Worm (Caenorhabditis elegans) whole organism, L1 larva: ENCODE results near the gene K11E4.1.

Source experiments
- C04F5.9 ChIP-seq: sonication (generic microtip); optimal IDR thresholded peaks from 2 replicates; lab custom pipeline; 2016; ENCODE audit warnings: missing genetic modification characterization, missing compliant biosample characterization
- C34B4.2 ChIP-seq: sonication (generic microtip); optimal IDR thresholded peaks from 2 replicates; lab custom pipeline; 2017; ENCODE audit warnings: mild to moderate bottlenecking, missing genetic modification characterization, missing compliant biosample characterization
- aha-1 ChIP-seq: fragments of 150-350 bp; optimal IDR thresholded peaks from 2 replicates; lab custom pipeline; 2014; ENCODE audit warnings: missing biosample characterization, missing genetic modification characterization
- aly-2 ChIP-seq: fragments of 150-350 bp; optimal IDR thresholded peaks from 2 replicates; lab custom pipeline; 2014; ENCODE audit warnings: missing biosample characterization, missing genetic modification characterization
- ama-1 ChIP-seq: fragments of 150-350 bp; optimal IDR thresholded peaks from 2 replicates; lab custom pipeline; 2014
- ceh-90 ChIP-seq: sonication (generic microtip); optimal IDR thresholded peaks from 2 replicates; lab custom pipeline; 2016; ENCODE audit warnings: missing genetic modification characterization, missing compliant biosample characterization
- dpl-1 ChIP-seq, 3 experiments: fragments of 150-350 bp in 2 of 3; sonication (generic microtip) in 1 of 3; optimal IDR thresholded peaks; 2 replicates each; lab custom pipeline; 2014 to 2017; ENCODE audit warnings: missing biosample characterization in 3 of 3, missing genetic modification characterization in 3 of 3, missing genetic modification reagents in 3 of 3
- dsc-1 ChIP-seq: sonication (generic microtip); optimal IDR thresholded peaks from 2 replicates; lab custom pipeline; 2016; ENCODE audit warnings: mild to moderate bottlenecking, missing genetic modification characterization, missing compliant biosample characterization
- efl-3 ChIP-seq: fragments of 200-800 bp; sonication (Bioruptor generic); optimal IDR thresholded peaks from 2 replicates; lab custom pipeline; 2018; ENCODE audit warnings: mild to moderate bottlenecking, missing genetic modification characterization, missing compliant biosample characterization
- egl-27 ChIP-seq, 2 experiments: fragments of 150-350 bp in 1 of 2; sonication (generic microtip); optimal IDR thresholded peaks; 3 replicates each; lab custom pipeline; 2017 to 2018; ENCODE audit warnings: missing biosample characterization in 2 of 2, missing genetic modification characterization in 2 of 2, missing genetic modification reagents in 2 of 2
- elt-2 ChIP-seq: sonication (generic microtip); optimal IDR thresholded peaks from 2 replicates; lab custom pipeline; 2016; ENCODE audit warnings: missing genetic modification characterization, mild to moderate bottlenecking, inconsistent platforms, missing compliant biosample characterization, missing genetic modification reagents
- ets-5 ChIP-seq: fragments of 200-800 bp; sonication (Bioruptor generic); IDR thresholded peaks from 2 replicates; pipeline ENCODE4 v1.3.6; 2022; ENCODE audit warnings: missing genetic modification characterization, missing compliant biosample characterization
- fkh-10 ChIP-seq: sonication (generic microtip); optimal IDR thresholded peaks from 2 replicates; lab custom pipeline; 2017; ENCODE audit warnings: missing biosample characterization, missing genetic modification reagents, missing genetic modification characterization
- fos-1 ChIP-seq: fragments of 150-350 bp; optimal IDR thresholded peaks from 2 replicates; lab custom pipeline; 2014; ENCODE audit warnings: missing biosample characterization, missing genetic modification characterization
- hlh-17 ChIP-seq: fragments of 200-800 bp; sonication (Bioruptor generic); optimal IDR thresholded peaks from 2 replicates; lab custom pipeline; 2018; ENCODE audit warnings: missing genetic modification characterization, mild to moderate bottlenecking, missing compliant biosample characterization, moderate library complexity, borderline replicate concordance
- hlh-4 ChIP-seq: sonication (generic microtip); optimal IDR thresholded peaks from 2 replicates; lab custom pipeline; 2016; ENCODE audit warnings: mild to moderate bottlenecking, missing genetic modification characterization, missing compliant biosample characterization
- hpl-2 ChIP-seq: fragments of 150-350 bp; optimal IDR thresholded peaks from 2 replicates; lab custom pipeline; 2014; ENCODE audit warnings: missing biosample characterization, missing genetic modification reagents, missing genetic modification characterization
- irx-1 ChIP-seq: sonication (generic microtip); optimal IDR thresholded peaks from 2 replicates; lab custom pipeline; 2016; ENCODE audit warnings: missing genetic modification characterization, missing compliant biosample characterization
- isw-1 ChIP-seq: fragments of 200-800 bp; sonication (Bioruptor generic); IDR thresholded peaks from 2 replicates; pipeline ENCODE4 v1.3.6; 2022; ENCODE audit warnings: missing genetic modification characterization, missing compliant biosample characterization
- jun-1 ChIP-seq: fragments of 150-350 bp; optimal IDR thresholded peaks from 2 replicates; lab custom pipeline; 2014; ENCODE audit warnings: missing biosample characterization, missing genetic modification reagents, missing genetic modification characterization
- lin-13 ChIP-seq: fragments of 150-350 bp; optimal IDR thresholded peaks from 2 replicates; lab custom pipeline; 2014; ENCODE audit warnings: missing biosample characterization, missing genetic modification reagents, missing genetic modification characterization
- lin-35 ChIP-seq, 2 experiments: fragments of 150-350 bp; optimal IDR thresholded peaks; 2 replicates each; lab custom pipeline; 2014; ENCODE audit warnings: missing biosample characterization in 2 of 2, missing genetic modification characterization in 2 of 2, missing genetic modification reagents in 2 of 2
- lin-39 ChIP-seq: fragments of 150-350 bp; optimal IDR thresholded peaks from 2 replicates; lab custom pipeline; 2014; ENCODE audit warnings: missing biosample characterization, missing genetic modification reagents, missing genetic modification characterization
- lir-3 ChIP-seq: sonication (generic microtip); optimal IDR thresholded peaks from 2 replicates; lab custom pipeline; 2016; ENCODE audit warnings: mild to moderate bottlenecking, missing genetic modification characterization, moderate library complexity, missing compliant biosample characterization; ENCODE audit not compliant: poor library complexity
- mab-9 ChIP-seq: fragments of 200-800 bp; sonication (Bioruptor generic); IDR thresholded peaks from 2 replicates; pipeline ENCODE4 v1.3.6; 2022; ENCODE audit warnings: missing genetic modification reagents, missing genetic modification characterization, missing compliant biosample characterization
- mdl-1 ChIP-seq, 2 experiments: fragments of 150-350 bp; optimal IDR thresholded peaks; 2 replicates each; lab custom pipeline; 2014 to 2017; ENCODE audit warnings: missing biosample characterization in 2 of 2, missing genetic modification characterization in 2 of 2, inconsistent platforms in 1 of 2
- mep-1 ChIP-seq: fragments of 150-350 bp; optimal IDR thresholded peaks from 2 replicates; lab custom pipeline; 2014; ENCODE audit warnings: missing biosample characterization, missing genetic modification characterization
- nhr-19 ChIP-seq: fragments of 200-800 bp; sonication (Bioruptor generic); conservative IDR thresholded peaks from 2 replicates; pipeline ENCODE4 v1.3.6; 2022; ENCODE audit warnings: missing genetic modification characterization, missing compliant biosample characterization
- nhr-20 ChIP-seq: sonication (generic microtip); optimal IDR thresholded peaks from 2 replicates; lab custom pipeline; 2016; ENCODE audit warnings: mild to moderate bottlenecking, missing genetic modification characterization, missing compliant biosample characterization
- nhr-237 ChIP-seq: fragments of 150-350 bp; optimal IDR thresholded peaks from 2 replicates; lab custom pipeline; 2014; ENCODE audit warnings: missing biosample characterization, missing genetic modification characterization
- nhr-28 ChIP-seq: fragments of 150-350 bp; optimal IDR thresholded peaks from 2 replicates; lab custom pipeline; 2014; ENCODE audit warnings: missing biosample characterization, missing genetic modification characterization
- nhr-71 ChIP-seq: sonication (generic microtip); optimal IDR thresholded peaks from 2 replicates; lab custom pipeline; 2016; ENCODE audit warnings: mild to moderate bottlenecking, missing genetic modification characterization, moderate library complexity, missing compliant biosample characterization
- nhr-76 ChIP-seq: sonication (generic microtip); optimal IDR thresholded peaks from 2 replicates; lab custom pipeline; 2017; ENCODE audit warnings: missing biosample characterization, missing genetic modification characterization
- nhr-77 ChIP-seq: fragments of 150-350 bp; optimal IDR thresholded peaks from 2 replicates; lab custom pipeline; 2014; ENCODE audit warnings: missing biosample characterization, missing genetic modification characterization
- nhr-84 ChIP-seq: sonication (generic microtip); optimal IDR thresholded peaks from 2 replicates; lab custom pipeline; 2017; ENCODE audit warnings: missing biosample characterization, missing genetic modification characterization
- nhr-85 ChIP-seq: sonication (generic microtip); peaks from one replicate; lab custom pipeline; 2016; ENCODE audit warnings: missing genetic modification characterization, inconsistent platforms, missing compliant biosample characterization
- rnt-1 ChIP-seq: sonication (generic microtip); optimal IDR thresholded peaks from 2 replicates; lab custom pipeline; 2016; ENCODE audit warnings: mild to moderate bottlenecking, missing genetic modification characterization, moderate library complexity, missing compliant biosample characterization
- skn-1 ChIP-seq: fragments of 150-350 bp; optimal IDR thresholded peaks from 2 replicates; lab custom pipeline; 2014; ENCODE audit warnings: missing biosample characterization, missing genetic modification characterization
- snpc-4 ChIP-seq: fragments of 150-350 bp; optimal IDR thresholded peaks from 2 replicates; lab custom pipeline; 2014; ENCODE audit warnings: missing biosample characterization, missing genetic modification characterization
- snu-23 ChIP-seq: sonication (generic microtip); optimal IDR thresholded peaks from 2 replicates; lab custom pipeline; 2016; ENCODE audit warnings: missing genetic modification characterization, missing compliant biosample characterization
- sox-4 ChIP-seq: sonication (generic microtip); optimal IDR thresholded peaks from 2 replicates; lab custom pipeline; 2016; ENCODE audit warnings: missing genetic modification characterization, missing compliant biosample characterization
- sptf-1 ChIP-seq: fragments of 150-350 bp; optimal IDR thresholded peaks from 2 replicates; lab custom pipeline; 2014; ENCODE audit warnings: missing biosample characterization, missing genetic modification characterization
- sup-37 ChIP-seq: fragments of 200-800 bp; sonication (Bioruptor generic); optimal IDR thresholded peaks from 2 replicates; lab custom pipeline; 2018; ENCODE audit warnings: mild to moderate bottlenecking, missing genetic modification characterization, missing compliant biosample characterization
- tbx-2 ChIP-seq: sonication (generic microtip); optimal IDR thresholded peaks from 2 replicates; lab custom pipeline; 2016; ENCODE audit warnings: missing genetic modification characterization, missing compliant biosample characterization
- unc-130 ChIP-seq: fragments of 150-350 bp; optimal IDR thresholded peaks from 2 replicates; lab custom pipeline; 2017; ENCODE audit warnings: missing biosample characterization, missing genetic modification characterization, inconsistent platforms
- unc-98 ChIP-seq: fragments of 200-800 bp; sonication (Bioruptor generic); IDR thresholded peaks from 2 replicates; pipeline ENCODE4 v1.3.6; 2022; ENCODE audit warnings: missing genetic modification characterization, missing compliant biosample characterization
- vab-15 ChIP-seq: sonication (generic microtip); optimal IDR thresholded peaks from 2 replicates; lab custom pipeline; 2017; ENCODE audit warnings: missing genotype, mild to moderate bottlenecking, missing genetic modification characterization, missing compliant biosample characterization
- xbp-1 ChIP-seq: sonication (generic microtip); optimal IDR thresholded peaks from 2 replicates; lab custom pipeline; 2016; ENCODE audit warnings: missing genetic modification characterization, missing compliant biosample characterization
- zag-1 ChIP-seq: fragments of 150-350 bp; optimal IDR thresholded peaks from 2 replicates; lab custom pipeline; 2014; ENCODE audit warnings: missing biosample characterization, missing genetic modification characterization
- zip-4 ChIP-seq: fragments of 200-800 bp; sonication (Bioruptor generic); optimal IDR thresholded peaks from 2 replicates; lab custom pipeline; 2018; ENCODE audit warnings: mild to moderate bottlenecking, missing genetic modification characterization, moderate library complexity, missing compliant biosample characterization
- ztf-11 ChIP-seq, 2 experiments: sonication (generic microtip); optimal IDR thresholded peaks; 2 replicates each; lab custom pipeline; 2016 to 2017; ENCODE audit warnings: missing genetic modification characterization in 2 of 2, missing biosample characterization in 1 of 2, missing compliant biosample characterization in 1 of 2
- ztf-4 ChIP-seq: fragments of 150-350 bp; optimal IDR thresholded peaks from 2 replicates; lab custom pipeline; 2014; ENCODE audit warnings: missing biosample characterization, missing genetic modification characterization

Gene K11E4.1

ce11 chrX:13713857-13714256 is at the start of gene K11E4.1:
Gene K11E4.1, plus strand, starts transcription at chrX:13714157.
- TF ChIP-seq nhr-85 (tag; lab: Kevin White, UChicago) (peak; percentile 45), unc-130 (no peak), nhr-71 (no peak)

- peak; percentile 75 for TF ChIP-seq irx-1
- TF ChIP-seq dsc-1 (tag; lab: Kevin White, UChicago): peak; percentile 91
- TF ChIP-seq isw-1 (GFP tag; lab: Robert Waterston, UW): peak; percentile 55
- TF ChIP-seq C04F5.9 (tag; lab: Kevin White, UChicago): no peak
- peak; percentile 47 for TF ChIP-seq ama-1
- no peak for TF ChIP-seq sptf-1
- peak; percentile 6 to 58 (median 28) for TF ChIP-seq dpl-1 (GFP tag; optimal IDR thresholded peaks at IDR 0.05; lab: Kevin White, UChicago)
- TF ChIP-seq hlh-4 (tag; lab: Kevin White, UChicago): peak; percentile 38
- peak; percentile 66 for TF ChIP-seq snpc-4 (tag; lab: Kevin White, UChicago)
- TF ChIP-seq snu-23 (GFP tag; lab: Kevin White, UChicago): peak; percentile 93
- TF ChIP-seq nhr-28 (tag; lab: Kevin White, UChicago): no peak
- TF ChIP-seq ztf-4 (tag; lab: Kevin White, UChicago): peak; percentile 1
- peak; percentile 54 for TF ChIP-seq sup-37 (GFP tag; lab: Kevin White, UChicago)
- peak; percentile 68 for TF ChIP-seq fos-1 (tag; lab: Kevin White, UChicago)
- peak in 1 of 2 experiments; percentile 85 for TF ChIP-seq ztf-11 (tag; optimal IDR thresholded peaks at IDR 0.05; lab: Kevin White, UChicago)
- TF ChIP-seq ets-5: no peak
- TF ChIP-seq sox-4: peak; percentile 72
- peak; percentile 90 for TF ChIP-seq rnt-1 (tag; lab: Kevin White, UChicago)
- no peak for TF ChIP-seq nhr-237
- TF ChIP-seq nhr-84 (tag; lab: Kevin White, UChicago): no peak
- TF ChIP-seq ceh-90 (tag; lab: Kevin White, UChicago): no peak
- TF ChIP-seq nhr-85 (tag; lab: Kevin White, UChicago): peak; percentile 84
- no peak for TF ChIP-seq nhr-76
- peak; percentile 87 for TF ChIP-seq vab-15
- peak; percentile 27 for TF ChIP-seq hpl-2
- TF ChIP-seq jun-1 (tag; lab: Kevin White, UChicago): peak; percentile 82
- peak; percentile 82 for TF ChIP-seq xbp-1 (tag; lab: Kevin White, UChicago)
- TF ChIP-seq lin-35 (GFP tag; optimal IDR thresholded peaks at IDR 0.05; lab: Kevin White, UChicago): peak; percentile 40 to 83
- TF ChIP-seq tbx-2 (tag; lab: Kevin White, UChicago): peak; percentile 85
- peak; percentile 84 for TF ChIP-seq nhr-19
- no peak for TF ChIP-seq aha-1
- TF ChIP-seq hlh-17 (GFP tag; lab: Kevin White, UChicago): no peak
- peak; percentile 91 for TF ChIP-seq nhr-20 (tag; lab: Kevin White, UChicago)
- peak; percentile 88 for TF ChIP-seq nhr-71
- peak; percentile 34 for TF ChIP-seq lin-39 (tag; lab: Kevin White, UChicago)
- peak; percentile 90 for TF ChIP-seq mep-1 (tag; lab: Kevin White, UChicago)
- TF ChIP-seq mdl-1 (tag; optimal IDR thresholded peaks at IDR 0.05; lab: Kevin White, UChicago): peak in 1 of 2 experiments; percentile 89
- TF ChIP-seq elt-2 (tag; lab: Kevin White, UChicago): peak; percentile 57
- TF ChIP-seq egl-27 (tag; optimal IDR thresholded peaks at IDR 0.05; lab: Kevin White, UChicago): no peak
- peak; percentile 79 for TF ChIP-seq nhr-77 (tag; lab: Kevin White, UChicago)
- no peak for TF ChIP-seq unc-98 (GFP tag; lab: Robert Waterston, UW)
- TF ChIP-seq aly-2 (tag; lab: Kevin White, UChicago): peak; percentile 64
- peak; percentile 12 for TF ChIP-seq unc-130
- no peak for TF ChIP-seq zag-1 (tag; lab: Kevin White, UChicago)
- peak; percentile 70 for TF ChIP-seq fkh-10 (GFP tag; lab: Kevin White, UChicago)
- TF ChIP-seq skn-1 (tag; lab: Kevin White, UChicago): peak; percentile 75
- no peak for TF ChIP-seq C34B4.2
- peak; percentile 58 for TF ChIP-seq zip-4 (GFP tag; lab: Kevin White, UChicago)
- TF ChIP-seq efl-3 (GFP tag; lab: Kevin White, UChicago): peak; percentile 2
- TF ChIP-seq lir-3 (tag; lab: Kevin White, UChicago): peak; percentile 60
- TF ChIP-seq lin-13 (GFP tag; lab: Kevin White, UChicago): peak; percentile 34
- peak; percentile 72 for TF ChIP-seq mab-9 (GFP tag; lab: Robert Waterston, UW)
Observed at ce11 chrX:13665447-13665846, 48.5 kb upstream of the K11E4.1 start.
